Worm (Caenorhabditis elegans): ENCODE measurements around the gene T20G5.13.

DNA sequence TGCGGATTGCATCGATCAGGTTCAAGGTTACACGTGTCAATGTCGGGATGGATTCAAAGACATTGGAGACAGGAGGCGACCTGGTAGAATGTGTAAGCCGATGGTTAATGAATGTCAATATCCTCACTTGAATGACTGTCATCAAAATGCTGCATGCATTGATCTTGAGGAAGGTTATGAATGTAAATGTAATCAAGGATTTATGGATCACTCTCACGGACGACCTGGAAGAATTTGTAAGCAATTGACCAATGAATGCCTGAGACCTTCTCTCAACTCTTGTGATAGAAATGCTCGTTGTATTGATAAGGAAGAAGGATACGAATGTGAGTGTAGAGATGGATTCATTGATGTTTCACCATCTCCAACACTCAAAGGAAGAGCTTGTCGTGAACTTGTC lies 23.1 kb downstream of the T20G5.13 start:
- no peak for TF ChIP-seq pag-3 (tag; optimal IDR thresholded peaks at IDR 0.05; ENCODE audit: borderline replicate concordance, insufficient read depth)
- TF ChIP-seq zag-1 (tag; optimal IDR thresholded peaks at IDR 0.05), result no peak
- TF ChIP-seq nhr-28 (tag; optimal IDR thresholded peaks at IDR 0.05), result no peak
- no peak for TF ChIP-seq ztf-4 (tag; optimal IDR thresholded peaks at IDR 0.05)
- TF ChIP-seq mep-1 (tag; optimal IDR thresholded peaks at IDR 0.05), result no peak

All from whole organism, L1 larva.